Fruit fly (Drosophila melanogaster): ENCODE data around the gene CG15022.

CG15022 gene

DNA sequence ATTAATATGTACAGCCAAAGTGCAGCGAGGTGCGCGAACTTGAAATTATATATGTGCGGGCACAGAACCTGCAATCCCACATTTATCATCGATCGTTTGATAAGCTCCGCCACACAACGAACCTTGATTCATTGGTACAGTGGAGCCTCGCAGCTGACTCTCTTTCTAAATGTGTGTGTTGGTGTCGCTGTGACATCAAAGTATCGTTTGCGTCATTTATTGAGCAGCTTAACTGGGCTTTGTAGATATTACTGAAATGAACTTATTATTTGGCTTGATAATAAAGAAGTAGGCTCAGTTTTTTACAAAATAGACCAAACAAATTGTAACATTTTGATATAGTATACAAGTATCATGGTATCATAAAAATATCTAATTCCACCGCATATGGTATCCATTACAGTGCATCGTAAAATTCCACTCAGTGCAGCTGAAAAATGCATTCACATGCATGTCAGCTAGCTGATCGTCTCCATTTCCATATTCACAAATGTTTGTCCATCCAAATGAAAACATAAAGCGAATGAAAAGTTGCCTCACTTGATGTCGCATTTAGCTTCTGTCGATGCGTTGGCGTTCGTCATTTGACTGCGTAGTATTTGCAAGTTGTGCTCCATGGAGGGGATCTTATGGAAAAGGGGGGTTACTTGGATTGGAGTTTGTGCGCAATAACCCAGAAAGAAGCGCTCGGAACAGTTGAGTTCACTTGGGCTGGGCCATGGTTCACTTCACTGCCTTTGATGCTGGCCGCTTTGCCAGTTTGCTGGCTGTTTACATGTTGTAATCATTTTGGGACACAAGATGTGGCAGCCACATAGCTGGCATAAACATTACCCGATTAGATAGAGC is 48.9 kb downstream of the CG15022 start (continued):
- no peak for TF ChIP-seq CG17612 (GFP tag; IDR thresholded peaks at IDR 0.05)
- TF ChIP-seq PHDP (tag; optimal IDR thresholded peaks at IDR 0.05) = no peak
- TF ChIP-seq CG1832 (GFP tag; optimal IDR thresholded peaks at IDR 0.05) = no peak
- no peak for TF ChIP-seq Nf-YC (tag; optimal IDR thresholded peaks at IDR 0.05)
- TF ChIP-seq CG18011 (GFP tag; optimal IDR thresholded peaks at IDR 0.05) = peak; percentile 5
- no peak for TF ChIP-seq CG12155 (GFP tag; optimal IDR thresholded peaks at IDR 0.05)
- TF ChIP-seq Doc2 (GFP tag; IDR thresholded peaks at IDR 0.05) = no peak
- no peak for TF ChIP-seq CG9876 (GFP tag; optimal IDR thresholded peaks at IDR 0.05)
- peak in 1 of 2 experiments; percentile 22 for TF ChIP-seq Hr51 (GFP tag; optimal IDR thresholded peaks at IDR 0.05)
- TF ChIP-seq Six4 (GFP tag; optimal IDR thresholded peaks at IDR 0.05) = no peak
- TF ChIP-seq CG2875 (GFP tag; optimal IDR thresholded peaks at IDR 0.05) = no peak
- no peak for TF ChIP-seq CTCF (GFP tag; optimal IDR thresholded peaks at IDR 0.05)
- no peak for TF ChIP-seq CG6765 (GFP tag; optimal IDR thresholded peaks at IDR 0.05)
- TF ChIP-seq CG12769 (tag; optimal IDR thresholded peaks at IDR 0.05) = no peak
- TF ChIP-seq Mes4 (GFP tag; optimal IDR thresholded peaks at IDR 0.05) = no peak
- no peak for TF ChIP-seq CG18764 (GFP tag; optimal IDR thresholded peaks at IDR 0.05)
- TF ChIP-seq CG14014 (GFP tag; IDR thresholded peaks at IDR 0.05) = 0 out of 2 replicates have a peak, but pooled peaks have one; percentile 23
- no peak for TF ChIP-seq phol (tag; optimal IDR thresholded peaks at IDR 0.05)
- TF ChIP-seq CHES-1-like (GFP tag; optimal IDR thresholded peaks at IDR 0.05) = no peak
- TF ChIP-seq Ada2b (GFP tag; IDR thresholded peaks at IDR 0.05) = 0 out of 2 replicates have a peak, but pooled peaks have one; percentile 3
- TF ChIP-seq row (GFP tag; IDR thresholded peaks at IDR 0.05) = peak; percentile 25; the same call in 1 of the 3 replicates
- no peak for TF ChIP-seq bigmax (GFP tag; optimal IDR thresholded peaks at IDR 0.05)
- no peak for TF ChIP-seq chn (GFP tag; optimal IDR thresholded peaks at IDR 0.05)
- TF ChIP-seq grn (GFP tag; optimal IDR thresholded peaks at IDR 0.05) = no peak
- no peak for TF ChIP-seq E2f1 (GFP tag; IDR thresholded peaks at IDR 0.05)
- TF ChIP-seq Sox100B (GFP tag; optimal IDR thresholded peaks at IDR 0.05) = no peak
- TF ChIP-seq CG42726 (GFP tag; IDR thresholded peaks at IDR 0.05; ENCODE audit: partially characterized antibody) = no peak
- no peak for TF ChIP-seq da (GFP tag; optimal IDR thresholded peaks at IDR 0.05)
- TF ChIP-seq CG11247 (GFP tag; IDR thresholded peaks at IDR 0.05) = no peak
- no peak for TF ChIP-seq CG7745 (tag; optimal IDR thresholded peaks at IDR 0.05)
- TF ChIP-seq CG9727 (GFP tag; optimal IDR thresholded peaks at IDR 0.05) = no peak
- TF ChIP-seq zen2 (GFP tag; IDR thresholded peaks at IDR 0.05; ENCODE audit: partially characterized antibody) = no peak
- no peak for TF ChIP-seq Max (GFP tag; optimal IDR thresholded peaks at IDR 0.05)
- peak; percentile 3 for TF ChIP-seq Med (GFP tag)
- TF ChIP-seq caup (GFP tag; optimal IDR thresholded peaks at IDR 0.05; ENCODE audit: severe bottlenecking) = peak; percentile 8
- no peak for TF ChIP-seq nerfin-1 (tag; optimal IDR thresholded peaks at IDR 0.05)
- no peak for TF ChIP-seq bcd (GFP tag; optimal IDR thresholded peaks at IDR 0.05)
- TF ChIP-seq Ptx1 (GFP tag; IDR thresholded peaks at IDR 0.05) = no peak
- TF ChIP-seq BEAF-32 (GFP tag; optimal IDR thresholded peaks at IDR 0.05) = no peak
- TF ChIP-seq yki (optimal IDR thresholded peaks at IDR 0.05) = no peak
- TF ChIP-seq nerfin-2 (GFP tag; IDR thresholded peaks at IDR 0.05; ENCODE audit: partially characterized antibody) = no peak
- TF ChIP-seq hb (GFP tag; IDR thresholded peaks at IDR 0.05; ENCODE audit: partially characterized antibody) = no peak
- TF ChIP-seq cg (GFP tag; optimal IDR thresholded peaks at IDR 0.05) = no peak
- TF ChIP-seq vnd (GFP tag; IDR thresholded peaks at IDR 0.05; ENCODE audit: partially characterized antibody) = no peak
- TF ChIP-seq CG11504 (tag; optimal IDR thresholded peaks at IDR 0.05) = no peak
- peak; percentile 66; the same call in 2 of the 3 replicates for TF ChIP-seq sr (GFP tag; IDR thresholded peaks at IDR 0.05)
- TF ChIP-seq CG15601 (tag; optimal IDR thresholded peaks at IDR 0.05) = no peak
- no peak for TF ChIP-seq tin (GFP tag; optimal IDR thresholded peaks at IDR 0.05)
- TF ChIP-seq CG12071 (GFP tag; optimal IDR thresholded peaks at IDR 0.05) = no peak
